Worm (Caenorhabditis elegans) whole organism, L4 larva: ENCODE results near the gene clec-208.

ENCODE experiments used
- D1046.2 ChIP-seq: fragments of 200-800 bp; sonication (Bioruptor generic); IDR thresholded peaks from 2 replicates; pipeline ENCODE4 v1.3.6; 2022; ENCODE audit warnings: missing genetic modification characterization, missing compliant biosample characterization
- F10B5.3 ChIP-seq: sonication (generic microtip); optimal IDR thresholded peaks from 2 replicates; lab custom pipeline; 2016; ENCODE audit warnings: mild to moderate bottlenecking, missing genetic modification characterization, missing compliant biosample characterization
- F49E8.2 ChIP-seq: sonication (generic microtip); optimal IDR thresholded peaks from 2 replicates; lab custom pipeline; 2016; ENCODE audit warnings: missing compliant biosample characterization, mild to moderate bottlenecking, missing genetic modification characterization, borderline replicate concordance
- ZK337.2 ChIP-seq: fragments of 200-800 bp; sonication (Bioruptor generic); IDR thresholded peaks from 2 replicates; pipeline ENCODE4 v1.3.6; 2022; ENCODE audit warnings: missing genetic modification reagents, missing genetic modification characterization, missing compliant biosample characterization
- ZK546.5 ChIP-seq, 2 experiments: sonication (generic microtip); optimal IDR thresholded peaks; 2 replicates each; lab custom pipeline; 2017; ENCODE audit warnings: missing biosample characterization in 2 of 2, missing genetic modification characterization in 2 of 2
- aha-1 ChIP-seq: fragments of 150-350 bp; peaks from one replicate; lab custom pipeline; 2014; ENCODE audit warnings: missing biosample characterization, missing genetic modification characterization
- ama-1 ChIP-seq: fragments of 150-350 bp; optimal IDR thresholded peaks from 2 replicates; lab custom pipeline; 2014; ENCODE audit warnings: inconsistent platforms, mixed read lengths
- ceh-20 ChIP-seq: fragments of 200-800 bp; sonication (Bioruptor generic); IDR thresholded peaks from 2 replicates; pipeline ENCODE4 v1.3.6; 2022; ENCODE audit warnings: missing genetic modification reagents, missing genetic modification characterization, missing compliant biosample characterization
- ceh-28 ChIP-seq: fragments of 150-350 bp; optimal IDR thresholded peaks from 2 replicates; lab custom pipeline; 2014; ENCODE audit warnings: missing biosample characterization, missing genetic modification reagents, missing genetic modification characterization
- ceh-32 ChIP-seq: sonication (generic microtip); optimal IDR thresholded peaks from 2 replicates; lab custom pipeline; 2016; ENCODE audit warnings: mild to moderate bottlenecking, missing genetic modification characterization, missing compliant biosample characterization; ENCODE audit not compliant: poor library complexity
- ceh-62 ChIP-seq: sonication (generic microtip); optimal IDR thresholded peaks from 2 replicates; lab custom pipeline; 2017; ENCODE audit warnings: missing biosample characterization, missing genetic modification characterization
- cey-2 ChIP-seq: sonication (generic microtip); optimal IDR thresholded peaks from 3 replicates; lab custom pipeline; 2017; ENCODE audit warnings: missing genetic modification characterization, mild to moderate bottlenecking, missing compliant biosample characterization, antibody characterized with exemption, borderline replicate concordance; ENCODE audit not compliant: insufficient read depth
- ctbp-1 ChIP-seq: fragments of 200-800 bp; sonication (Bioruptor generic); IDR thresholded peaks from 2 replicates; pipeline ENCODE4 v1.3.6; 2022; ENCODE audit warnings: missing genetic modification reagents, missing genetic modification characterization, missing compliant biosample characterization
- daf-16 ChIP-seq, 3 experiments: sonication (generic microtip); optimal IDR thresholded peaks; 2 replicates each; lab custom pipeline; 2016 to 2017; ENCODE audit warnings: missing genetic modification characterization in 3 of 3, missing genetic modification reagents in 3 of 3, mild to moderate bottlenecking in 2 of 3, missing compliant biosample characterization in 2 of 3, missing biosample characterization in 1 of 3, moderate library complexity in 1 of 3
- dmd-6 ChIP-seq: fragments of 200-800 bp; sonication (Bioruptor generic); IDR thresholded peaks from 2 replicates; pipeline ENCODE4 v1.3.6; 2022; ENCODE audit warnings: missing genetic modification reagents, missing genetic modification characterization, missing compliant biosample characterization
- dmd-8 ChIP-seq: fragments of 200-800 bp; sonication (Bioruptor generic); IDR thresholded peaks from 2 replicates; pipeline ENCODE4 v1.3.6; 2022; ENCODE audit warnings: missing genetic modification characterization, missing compliant biosample characterization
- duxl-1 ChIP-seq: sonication (generic microtip); optimal IDR thresholded peaks from 2 replicates; lab custom pipeline; 2016; ENCODE audit warnings: mild to moderate bottlenecking, missing genetic modification characterization, moderate library complexity, missing compliant biosample characterization; ENCODE audit not compliant: poor library complexity
- dve-1 ChIP-seq: sonication (generic microtip); optimal IDR thresholded peaks from 2 replicates; lab custom pipeline; 2017; ENCODE audit warnings: antibody characterized with exemption, mild to moderate bottlenecking, missing genetic modification characterization, missing compliant biosample characterization; ENCODE audit not compliant: insufficient read depth
- egl-27 ChIP-seq: sonication (generic microtip); optimal IDR thresholded peaks from 3 replicates; lab custom pipeline; 2017; ENCODE audit warnings: missing biosample characterization, missing genetic modification reagents, missing genetic modification characterization
- egl-43 ChIP-seq: fragments of 200-800 bp; sonication (Bioruptor generic); IDR thresholded peaks from 2 replicates; pipeline ENCODE4 v1.3.6; 2022; ENCODE audit warnings: missing genetic modification reagents, missing genetic modification characterization, missing compliant biosample characterization
- fos-1 ChIP-seq: fragments of 150-350 bp; optimal IDR thresholded peaks from 2 replicates; lab custom pipeline; 2014; ENCODE audit warnings: missing biosample characterization, missing genetic modification characterization
- hif-1 ChIP-seq, 2 experiments: sonication (generic microtip); optimal IDR thresholded peaks; 2 replicates each; lab custom pipeline; 2016 to 2017; ENCODE audit warnings: missing compliant biosample characterization in 2 of 2, missing genetic modification characterization in 2 of 2, missing genetic modification reagents in 2 of 2, missing genotype in 2 of 2, mild to moderate bottlenecking in 1 of 2
- hlh-11 ChIP-seq: fragments of 200-800 bp; sonication (Bioruptor generic); optimal IDR thresholded peaks from 2 replicates; lab custom pipeline; 2018; ENCODE audit warnings: mild to moderate bottlenecking, missing genetic modification characterization, missing compliant biosample characterization
- hlh-30 ChIP-seq: sonication (generic microtip); optimal IDR thresholded peaks from 2 replicates; lab custom pipeline; 2017; ENCODE audit warnings: antibody characterized with exemption, mild to moderate bottlenecking, missing genetic modification characterization, missing compliant biosample characterization; ENCODE audit not compliant: insufficient read depth
- lim-7 ChIP-seq: fragments of 200-800 bp; sonication (Bioruptor generic); IDR thresholded peaks from 2 replicates; pipeline ENCODE4 v1.3.6; 2022; ENCODE audit warnings: missing genetic modification characterization, missing compliant biosample characterization
- lin-1 ChIP-seq: fragments of 200-800 bp; sonication (Bioruptor generic); IDR thresholded peaks from 2 replicates; pipeline ENCODE4 v1.3.6; 2022; ENCODE audit warnings: missing genetic modification reagents, missing genetic modification characterization, missing compliant biosample characterization
- lin-29 ChIP-seq: fragments of 200-800 bp; sonication (Bioruptor generic); IDR thresholded peaks from 2 replicates; pipeline ENCODE4 v1.3.6; 2022; ENCODE audit warnings: missing genetic modification reagents, missing genetic modification characterization, missing compliant biosample characterization
- lin-38 ChIP-seq: fragments of 200-800 bp; sonication (Bioruptor generic); IDR thresholded peaks from 2 replicates; pipeline ENCODE4 v1.3.6; 2022; ENCODE audit warnings: missing genetic modification reagents, missing genetic modification characterization, missing compliant biosample characterization
- mdt-29 ChIP-seq: fragments of 200-800 bp; sonication (Bioruptor generic); IDR thresholded peaks from 2 replicates; pipeline ENCODE4 v1.3.6; 2022; ENCODE audit warnings: missing genetic modification reagents, missing genetic modification characterization, missing compliant biosample characterization
- mes-2 ChIP-seq: sonication (generic microtip); optimal IDR thresholded peaks from 2 replicates; lab custom pipeline; 2016; ENCODE audit warnings: missing genotype, mild to moderate bottlenecking, missing genetic modification characterization, missing compliant biosample characterization; ENCODE audit not compliant: poor library complexity, severe bottlenecking
- mxl-3 ChIP-seq: fragments of 200-800 bp; sonication (Bioruptor generic); optimal IDR thresholded peaks from 2 replicates; lab custom pipeline; 2018; ENCODE audit warnings: mild to moderate bottlenecking, missing genetic modification characterization, missing compliant biosample characterization
- nhr-10 ChIP-seq: fragments of 150-350 bp; optimal IDR thresholded peaks from 2 replicates; lab custom pipeline; 2014; ENCODE audit warnings: missing biosample characterization, missing genetic modification characterization
- nhr-102 ChIP-seq: sonication (generic microtip); optimal IDR thresholded peaks from 2 replicates; lab custom pipeline; 2016; ENCODE audit warnings: mild to moderate bottlenecking, missing genetic modification characterization, moderate library complexity, missing compliant biosample characterization
- nhr-11 ChIP-seq: fragments of 150-350 bp; optimal IDR thresholded peaks from 2 replicates; lab custom pipeline; 2014; ENCODE audit warnings: missing biosample characterization, missing genetic modification characterization
- nhr-111 ChIP-seq: fragments of 200-800 bp; sonication (Bioruptor generic); optimal IDR thresholded peaks from 2 replicates; lab custom pipeline; 2018; ENCODE audit warnings: mild to moderate bottlenecking, missing genetic modification characterization, missing compliant biosample characterization
- nhr-25 ChIP-seq: sonication (generic microtip); optimal IDR thresholded peaks from 2 replicates; lab custom pipeline; 2017; ENCODE audit warnings: missing genetic modification characterization, mild to moderate bottlenecking, missing compliant biosample characterization, antibody characterized with exemption, moderate library complexity, borderline replicate concordance; ENCODE audit not compliant: insufficient read depth
- nhr-28 ChIP-seq: fragments of 150-350 bp; optimal IDR thresholded peaks from 2 replicates; lab custom pipeline; 2014; ENCODE audit warnings: missing biosample characterization, missing genetic modification characterization
- nhr-42 ChIP-seq: fragments of 200-800 bp; sonication (Bioruptor generic); IDR thresholded peaks from 2 replicates; pipeline ENCODE4 v1.3.6; 2022; ENCODE audit warnings: missing genetic modification characterization, missing compliant biosample characterization
- nhr-76 ChIP-seq: fragments of 150-350 bp; optimal IDR thresholded peaks from 2 replicates; lab custom pipeline; 2014; ENCODE audit warnings: missing biosample characterization, missing genetic modification characterization
- pha-4 ChIP-seq, 2 experiments: fragments of 150-350 bp in 1 of 2; fragments of 200-800 bp in 1 of 2; sonication (Bioruptor generic) in 1 of 2; IDR thresholded peaks in 1 of 2; optimal IDR thresholded peaks in 1 of 2; 2 replicates each; pipeline versions ENCODE4 v1.3.6 to Lab custom; 2014 to 2022; ENCODE audit warnings: missing genetic modification characterization in 2 of 2, missing genetic modification reagents in 2 of 2, missing biosample characterization in 1 of 2, missing compliant biosample characterization in 1 of 2
- pqm-1 ChIP-seq: sonication (generic microtip); optimal IDR thresholded peaks from 2 replicates; lab custom pipeline; 2017; ENCODE audit warnings: missing biosample characterization, missing genetic modification characterization
- rbr-2 ChIP-seq: sonication (generic microtip); optimal IDR thresholded peaks from 2 replicates; lab custom pipeline; 2016; ENCODE audit warnings: missing genotype, missing genetic modification characterization, missing compliant biosample characterization
- set-16 ChIP-seq: fragments of 200-800 bp; sonication (Bioruptor generic); IDR thresholded peaks from 2 replicates; pipeline ENCODE4 v1.3.6; 2022; ENCODE audit warnings: missing genetic modification reagents, missing genetic modification characterization, missing compliant biosample characterization
- skn-1 ChIP-seq: fragments of 150-350 bp; optimal IDR thresholded peaks from 2 replicates; lab custom pipeline; 2014; ENCODE audit warnings: missing biosample characterization, missing genetic modification characterization
- tag-97 ChIP-seq: fragments of 200-800 bp; sonication (Bioruptor generic); IDR thresholded peaks from 2 replicates; pipeline ENCODE4 v1.3.6; 2022; ENCODE audit warnings: missing genetic modification characterization, missing compliant biosample characterization
- vab-7 ChIP-seq: fragments of 200-800 bp; sonication (Bioruptor generic); IDR thresholded peaks from 2 replicates; pipeline ENCODE4 v1.3.6; 2022; ENCODE audit warnings: missing genetic modification reagents, missing genetic modification characterization, missing compliant biosample characterization

Gene clec-208

DNA sequence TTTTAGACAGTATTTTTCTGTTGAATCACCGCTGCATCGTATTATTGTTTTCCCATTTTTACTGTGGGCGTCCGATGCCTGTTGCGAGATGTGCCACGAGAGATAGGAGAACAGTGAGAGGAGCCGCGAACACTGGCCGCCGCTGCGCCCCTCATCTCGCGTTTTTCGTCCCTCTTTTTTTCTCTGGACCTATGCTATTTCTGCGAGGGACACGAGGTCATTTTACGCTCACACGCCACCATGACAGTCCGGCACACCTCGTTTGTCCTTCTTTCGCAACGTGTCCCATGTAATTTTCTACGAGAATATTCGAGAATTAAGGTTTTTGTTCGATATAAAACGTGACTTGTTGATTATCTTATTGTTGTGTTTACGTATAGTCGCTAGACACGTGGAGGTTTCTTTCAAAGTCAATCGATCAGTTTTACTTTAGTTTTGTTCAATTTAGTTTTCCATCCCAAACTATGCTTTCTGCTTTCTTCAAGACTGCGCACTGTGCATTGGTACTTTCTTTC is 29.7 kb upstream of the clec-208 start, which contains the start of gene lbp-9 (continued):
- TF ChIP-seq nhr-11 (tag; lab: Kevin White, UChicago) (no peak), D1046.2 (GFP tag; lab: Robert Waterston, UW) (0 out of 2 replicates have a peak, but pooled peaks have one; percentile 16), mxl-3 (GFP tag; lab: Kevin White, UChicago) (peak; percentile 92), fos-1 (tag; lab: Kevin White, UChicago) (no peak), nhr-111 (no peak), duxl-1 (peak; percentile 6), daf-16 (GFP tag; optimal IDR thresholded peaks at IDR 0.05; lab: Kevin White, UChicago) (no peak), daf-16 (tag; optimal IDR thresholded peaks at IDR 0.05; lab: Kevin White, UChicago) (peak; percentile 16), nhr-25 (tag; lab: Kevin White, UChicago) (peak; percentile 49), ceh-62 (no peak), nhr-102 (tag; lab: Kevin White, UChicago) (no peak), lin-38 (peak; percentile 8; the same call in 1 of the 2 replicates), dmd-6 (GFP tag; lab: Robert Waterston, UW) (no peak; the same call in 1 of the 2 replicates), egl-43 (GFP tag; lab: Robert Waterston, UW) (peak; percentile 47; the same call in 1 of the 2 replicates), lin-1 (GFP tag; lab: Robert Waterston, UW) (no peak), nhr-10 (no peak), tag-97 (no peak), ZK337.2 (GFP tag; lab: Robert Waterston, UW) (no peak), ctbp-1 (peak; percentile 46; the same call in 1 of the 2 replicates), mes-2 (tag; lab: Kevin White, UChicago) (peak; percentile 46), dmd-8 (GFP tag; lab: Robert Waterston, UW) (0 out of 2 replicates have a peak, but pooled peaks have one; percentile 47), dve-1 (tag; lab: Kevin White, UChicago) (peak; percentile 69), rbr-2 (tag; lab: Kevin White, UChicago) (peak; percentile 28), ceh-28 (no peak), ceh-20 (no peak), skn-1 (tag; lab: Kevin White, UChicago) (no peak), ZK546.5 (tag; optimal IDR thresholded peaks at IDR 0.05; lab: Kevin White, UChicago) (no peak), hlh-30 (tag; lab: Kevin White, UChicago) (peak; percentile 96), nhr-76 (tag; lab: Kevin White, UChicago) (no peak), hif-1 (tag; optimal IDR thresholded peaks at IDR 0.05; lab: Kevin White, UChicago) (peak in 1 of 2 experiments; percentile 1), nhr-28 (peak; percentile 53), ama-1 (peak; percentile 23), lin-29 (GFP tag; lab: Robert Waterston, UW) (no peak), nhr-42 (GFP tag; lab: Robert Waterston, UW) (no peak), hlh-11 (tag; lab: Kevin White, UChicago) (peak; percentile 73), lim-7 (GFP tag; lab: Robert Waterston, UW) (peak; percentile 66; the same call in 1 of the 2 replicates)

DNA sequence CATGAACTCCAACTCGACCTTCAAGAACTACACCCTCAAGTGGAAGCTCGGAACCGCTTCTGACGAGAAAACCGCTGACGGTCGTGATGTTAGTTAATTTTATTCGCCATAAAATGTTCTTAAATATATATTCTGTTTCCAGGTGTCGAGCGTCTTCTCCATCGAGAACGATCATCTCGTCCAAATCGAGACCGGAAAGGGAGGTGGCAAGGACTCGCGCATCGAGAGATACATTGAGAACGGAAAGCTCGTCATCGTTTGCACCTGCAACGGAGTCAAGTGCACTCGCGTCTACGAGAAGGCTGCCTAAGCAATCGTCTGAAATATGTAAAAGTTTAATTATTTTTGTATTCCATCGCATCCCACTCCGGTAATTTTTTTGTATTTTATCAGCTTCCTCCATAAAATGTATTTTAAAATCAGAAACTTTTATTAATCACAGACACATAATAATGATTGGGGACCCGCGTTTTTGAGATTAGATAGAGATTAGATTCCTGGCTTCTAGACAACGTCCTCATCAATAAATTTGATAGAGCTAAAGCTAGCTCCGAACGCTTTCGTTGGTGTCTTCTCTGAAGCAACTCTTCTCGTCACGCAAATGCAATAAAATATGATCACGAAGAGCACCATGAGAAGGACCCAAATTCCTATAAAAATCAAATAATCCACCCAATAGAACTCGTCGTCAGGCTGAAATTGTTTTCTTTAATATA is 28.9 kb upstream of the clec-208 start:
- TF ChIP-seq lin-38: peak; percentile 12; the same call in 1 of the 2 replicates
- TF ChIP-seq egl-27: no peak
- no peak for TF ChIP-seq tag-97
- peak; percentile 17 for TF ChIP-seq F49E8.2
- TF ChIP-seq pha-4 (GFP tag; IDR thresholded peaks at IDR 0.05; lab: Robert Waterston, UW): peak; percentile 14; the same call in 1 of the 2 replicates
- no peak for TF ChIP-seq pha-4 (tag; optimal IDR thresholded peaks at IDR 0.05; lab: Kevin White, UChicago)
- TF ChIP-seq aha-1 (tag; lab: Kevin White, UChicago): peak; percentile 67
- no peak for TF ChIP-seq F10B5.3
- no peak for TF ChIP-seq pqm-1
- TF ChIP-seq dmd-8 (GFP tag; lab: Robert Waterston, UW): 0 out of 2 replicates have a peak, but pooled peaks have one; percentile 28
- TF ChIP-seq egl-43 (GFP tag; lab: Robert Waterston, UW): no peak
- no peak for TF ChIP-seq vab-7 (GFP tag; lab: Robert Waterston, UW)
- no peak for TF ChIP-seq ceh-32
- TF ChIP-seq set-16: peak; percentile 16; the same call in 1 of the 2 replicates
- no peak for TF ChIP-seq cey-2
- TF ChIP-seq mdt-29 (GFP tag; lab: Robert Waterston, UW): no peak
- TF ChIP-seq mes-2 (tag; lab: Kevin White, UChicago): no peak
